Worm (Caenorhabditis elegans) whole organism, young adult: ENCODE measurements around the gene msrp-6.
"Not testable (repeated sequence)": the region's sequence is repeated elsewhere in the genome, so short reads cannot be mapped to it uniquely, and the experiment has no call there.

Source experiments
- B0019.2 ChIP-seq: fragments of 200-800 bp; sonication (Bioruptor generic); conservative IDR thresholded peaks from 2 replicates; pipeline ENCODE4 v1.3.6; 2022; ENCODE audit warnings: missing genetic modification reagents, missing genetic modification characterization, missing compliant biosample characterization
- B0035.1 ChIP-seq: sonication (generic microtip); optimal IDR thresholded peaks from 2 replicates; lab custom pipeline; 2016; ENCODE audit warnings: missing genetic modification characterization, mild to moderate bottlenecking, missing compliant biosample characterization, missing genotype, missing genetic modification reagents
- B0336.3 ChIP-seq: fragments of 200-800 bp; sonication (Bioruptor generic); IDR thresholded peaks from 2 replicates; pipeline ENCODE4 v1.3.6; 2022; ENCODE audit warnings: missing genetic modification characterization, missing compliant biosample characterization
- C06A6.2 ChIP-seq: fragments of 200-800 bp; sonication (Bioruptor generic); conservative IDR thresholded peaks from 2 replicates; pipeline ENCODE4 v1.3.6; 2022; ENCODE audit warnings: missing genetic modification characterization, missing compliant biosample characterization
- C17E4.6 ChIP-seq: fragments of 200-800 bp; sonication (Bioruptor generic); IDR thresholded peaks from 2 replicates; pipeline ENCODE4 v1.3.6; 2022; ENCODE audit warnings: missing genetic modification reagents, missing genetic modification characterization, missing compliant biosample characterization
- F57A8.1 ChIP-seq: fragments of 200-800 bp; sonication (Bioruptor generic); optimal IDR thresholded peaks from 2 replicates; lab custom pipeline; 2018; ENCODE audit warnings: mild to moderate bottlenecking, missing genetic modification characterization, moderate library complexity, missing compliant biosample characterization
- F57C9.4 ChIP-seq: sonication (generic microtip); optimal IDR thresholded peaks from 2 replicates; lab custom pipeline; 2017; ENCODE audit warnings: mild to moderate bottlenecking, missing genetic modification characterization, missing compliant biosample characterization
- K12H6.12 ChIP-seq: fragments of 200-800 bp; sonication (Bioruptor generic); optimal IDR thresholded peaks from 2 replicates; lab custom pipeline; 2018; ENCODE audit warnings: mild to moderate bottlenecking, missing genetic modification characterization, missing compliant biosample characterization
- T07F8.4 ChIP-seq: sonication (generic microtip); optimal IDR thresholded peaks from 2 replicates; lab custom pipeline; 2016; ENCODE audit warnings: mild to moderate bottlenecking, missing genetic modification characterization, moderate library complexity, missing compliant biosample characterization
- Y95B8A.8 ChIP-seq: fragments of 200-800 bp; sonication (Bioruptor generic); IDR thresholded peaks from 2 replicates; pipeline ENCODE4 v1.3.6; 2022; ENCODE audit warnings: missing genetic modification reagents, missing genetic modification characterization, missing compliant biosample characterization
- aptf-3 ChIP-seq: fragments of 200-800 bp; sonication (Bioruptor generic); IDR thresholded peaks from 2 replicates; pipeline ENCODE4 v1.3.6; 2022; ENCODE audit warnings: missing genetic modification characterization, missing compliant biosample characterization
- atf-7 ChIP-seq: sonication (generic microtip); optimal IDR thresholded peaks from 2 replicates; lab custom pipeline; 2017; ENCODE audit warnings: mild to moderate bottlenecking, missing genetic modification characterization, missing compliant biosample characterization
- attf-3 ChIP-seq: fragments of 200-800 bp; sonication (Bioruptor generic); conservative IDR thresholded peaks from 2 replicates; pipeline ENCODE4 v1.3.6; 2022; ENCODE audit warnings: missing genetic modification reagents, missing genetic modification characterization, missing compliant biosample characterization
- ccch-3 ChIP-seq: fragments of 200-800 bp; sonication (Bioruptor generic); optimal IDR thresholded peaks from 2 replicates; lab custom pipeline; 2018; ENCODE audit warnings: mild to moderate bottlenecking, missing genetic modification characterization, missing compliant biosample characterization
- cebp-1 ChIP-seq, 2 experiments: fragments of 200-800 bp in 1 of 2; sonication (Bioruptor generic) in 1 of 2; sonication (generic microtip) in 1 of 2; IDR thresholded peaks in 1 of 2; optimal IDR thresholded peaks in 1 of 2; 2 replicates each; pipeline versions ENCODE4 v1.3.6 to Lab custom; 2017 to 2022; ENCODE audit warnings: missing compliant biosample characterization in 2 of 2, missing genetic modification characterization in 2 of 2, mild to moderate bottlenecking in 1 of 2, missing genetic modification reagents in 1 of 2, moderate library complexity in 1 of 2
- cebp-2 ChIP-seq: fragments of 200-800 bp; sonication (Bioruptor generic); IDR thresholded peaks from 2 replicates; pipeline ENCODE4 v1.3.6; 2022; ENCODE audit warnings: missing genetic modification characterization, missing compliant biosample characterization
- dpff-1 ChIP-seq: sonication (generic microtip); optimal IDR thresholded peaks from 2 replicates; lab custom pipeline; 2017; ENCODE audit warnings: mild to moderate bottlenecking, missing genetic modification characterization, missing compliant biosample characterization
- egl-18 ChIP-seq: fragments of 200-800 bp; sonication (Bioruptor generic); IDR thresholded peaks from 2 replicates; pipeline ENCODE4 v1.3.6; 2022; ENCODE audit warnings: missing genetic modification reagents, missing genetic modification characterization, missing compliant biosample characterization
- gei-17 ChIP-seq: fragments of 200-800 bp; sonication (Bioruptor generic); optimal IDR thresholded peaks from 2 replicates; lab custom pipeline; 2018; ENCODE audit warnings: mild to moderate bottlenecking, missing genetic modification characterization, missing compliant biosample characterization
- him-1 ChIP-seq: sonication (generic microtip); optimal IDR thresholded peaks from 2 replicates; lab custom pipeline; 2016; ENCODE audit warnings: missing genotype, missing genetic modification reagents, missing genetic modification characterization, missing compliant biosample characterization
- hmg-1.2 ChIP-seq: fragments of 200-800 bp; sonication (Bioruptor generic); IDR thresholded peaks from 2 replicates; pipeline ENCODE4 v1.3.6; 2022; ENCODE audit warnings: missing genetic modification reagents, missing genetic modification characterization, missing compliant biosample characterization
- hrde-1 ChIP-seq: sonication (generic microtip); optimal IDR thresholded peaks from 2 replicates; lab custom pipeline; 2016; ENCODE audit warnings: missing genetic modification characterization, mild to moderate bottlenecking, missing compliant biosample characterization, moderate library complexity, missing genotype, missing genetic modification reagents, borderline replicate concordance
- lag-1 ChIP-seq: fragments of 200-800 bp; sonication (Bioruptor generic); IDR thresholded peaks from 2 replicates; pipeline ENCODE4 v1.3.6; 2022; ENCODE audit warnings: missing genetic modification reagents, missing genetic modification characterization, missing compliant biosample characterization
- lir-1 ChIP-seq: fragments of 200-800 bp; sonication (Bioruptor generic); conservative IDR thresholded peaks from 2 replicates; pipeline ENCODE4 v1.3.6; 2022; ENCODE audit warnings: missing genetic modification reagents, missing genetic modification characterization, missing compliant biosample characterization
- madf-6 ChIP-seq: fragments of 200-800 bp; sonication (Bioruptor generic); IDR thresholded peaks from 2 replicates; pipeline ENCODE4 v1.3.6; 2022; ENCODE audit warnings: missing genetic modification reagents, missing genetic modification characterization, missing compliant biosample characterization
- mel-28 ChIP-seq: sonication (generic microtip); optimal IDR thresholded peaks from 2 replicates; lab custom pipeline; 2016; ENCODE audit warnings: borderline replicate concordance, mild to moderate bottlenecking, missing genetic modification characterization, missing compliant biosample characterization
- mxl-1 ChIP-seq: sonication (generic microtip); optimal IDR thresholded peaks from 2 replicates; lab custom pipeline; 2016; ENCODE audit warnings: missing genetic modification characterization, missing compliant biosample characterization
- nfya-2 ChIP-seq: fragments of 200-800 bp; sonication (Bioruptor generic); IDR thresholded peaks from 2 replicates; pipeline ENCODE4 v1.3.6; 2022; ENCODE audit warnings: missing genetic modification reagents, missing genetic modification characterization, missing compliant biosample characterization
- nhr-120 ChIP-seq: fragments of 200-800 bp; sonication (Bioruptor generic); IDR thresholded peaks from 2 replicates; pipeline ENCODE4 v1.3.6; 2022; ENCODE audit warnings: missing genetic modification characterization, missing compliant biosample characterization
- nhr-179 ChIP-seq: sonication (generic microtip); optimal IDR thresholded peaks from 2 replicates; lab custom pipeline; 2016; ENCODE audit warnings: mild to moderate bottlenecking, missing genetic modification characterization, missing compliant biosample characterization
- pha-4 ChIP-seq: fragments of 150-350 bp; sonication (generic microtip); optimal IDR thresholded peaks from 2 replicates; lab custom pipeline; 2014; ENCODE audit warnings: missing biosample characterization, missing genetic modification reagents, missing genetic modification characterization
- snpc-1.3 ChIP-seq: sonication (generic microtip); optimal IDR thresholded peaks from 2 replicates; lab custom pipeline; 2017; ENCODE audit warnings: missing genetic modification characterization, mild to moderate bottlenecking, missing compliant biosample characterization, antibody characterized with exemption, moderate library complexity, missing genotype, missing genetic modification reagents; ENCODE audit not compliant: insufficient read depth
- snpc-4 ChIP-seq, 5 experiments: fragments of 150-350 bp in 1 of 5; sonication (generic microtip) in 4 of 5; optimal IDR thresholded peaks; 2 replicates each; lab custom pipeline; 2014 to 2018; ENCODE audit warnings: missing genetic modification characterization in 5 of 5, missing biosample characterization in 3 of 5, antibody characterized with exemption in 2 of 5, mild to moderate bottlenecking in 2 of 5, missing compliant biosample characterization in 2 of 5, missing genotype in 2 of 5, moderate library complexity in 2 of 5, missing genetic modification reagents in 1 of 5
- tbx-9 ChIP-seq: sonication (generic microtip); optimal IDR thresholded peaks from 2 replicates; lab custom pipeline; 2016; ENCODE audit warnings: borderline replicate concordance, missing genetic modification characterization, inconsistent platforms, missing compliant biosample characterization
- zfh-2 ChIP-seq: fragments of 200-800 bp; sonication (Bioruptor generic); conservative IDR thresholded peaks from 2 replicates; pipeline ENCODE4 v1.3.6; 2022; ENCODE audit warnings: missing genetic modification reagents, missing genetic modification characterization, missing compliant biosample characterization

msrp-6 gene

ce11 chrII:2644498-2644897, 25.2 kb downstream of the msrp-6 start, which contains the start of gene F22E5.11 (continued):
- no peak for TF ChIP-seq Y95B8A.8 (GFP tag; lab: Robert Waterston, UW)
- no peak for TF ChIP-seq F57A8.1 (GFP tag; lab: Kevin White, UChicago)
- TF ChIP-seq mxl-1 (tag; lab: Kevin White, UChicago), result no peak
- TF ChIP-seq, all 124 proteins: peak for 0

- TF ChIP-seq lag-1 (GFP tag; lab: Robert Waterston, UW); F57C9.4 (tag; lab: Kevin White, UChicago); gei-17 (GFP tag; lab: Kevin White, UChicago): not testable (repeated sequence)
Observed at ce11 chrII:2646756-2647155, 27.5 kb downstream of the msrp-6 start, which contains the start of gene F22E5.12. TSS of gene F22E5.12 (minus strand) at chrII:2646856.

- TF ChIP-seq B0336.3 (GFP tag; lab: Robert Waterston, UW) (no peak), madf-6 (GFP tag; lab: Robert Waterston, UW) (no peak), hrde-1 (tag; lab: Kevin White, UChicago) (no peak), hmg-1.2 (GFP tag; lab: Robert Waterston, UW) (peak; percentile 28; the same call in 1 of the 2 replicates), cebp-1 (GFP tag; IDR thresholded peaks at IDR 0.05; lab: Robert Waterston, UW) (no peak), cebp-1 (tag; optimal IDR thresholded peaks at IDR 0.05; lab: Kevin White, UChicago) (no peak), snpc-4 (GFP tag; optimal IDR thresholded peaks at IDR 0.05; lab: Kevin White, UChicago) (no peak), snpc-4 (tag; optimal IDR thresholded peaks at IDR 0.05; lab: Kevin White, UChicago) (no peak), T07F8.4 (tag; lab: Kevin White, UChicago) (no peak), nfya-2 (GFP tag; lab: Robert Waterston, UW) (no peak), C06A6.2 (0 out of 2 replicates have a peak, but pooled peaks have one; percentile 16)
Observed at ce11 chrII:2649015-2649414, 29.8 kb downstream of the msrp-6 start.

ce11 chrII:2649539-2649938, 30.3 kb downstream of the msrp-6 start, which contains the start of the genes F22E5.13 and F22E5.6:
TSS of gene F22E5.13 (minus strand) at chrII:2649639.
TSS of gene F22E5.6 (plus strand) at chrII:2649835.
- TF ChIP-seq mxl-1 (tag; lab: Kevin White, UChicago), result no peak
- no peak for TF ChIP-seq B0035.1 (tag; lab: Kevin White, UChicago)
- no peak for TF ChIP-seq lir-1 (GFP tag; lab: Robert Waterston, UW)
- no peak for TF ChIP-seq him-1 (tag; lab: Kevin White, UChicago)
- no peak for TF ChIP-seq aptf-3
- TF ChIP-seq atf-7 (tag; lab: Kevin White, UChicago), result no peak
- TF ChIP-seq snpc-1.3 (tag; lab: Kevin White, UChicago), result no peak
- no peak for TF ChIP-seq ccch-3
- no peak for TF ChIP-seq cebp-2
- no peak for TF ChIP-seq tbx-9 (tag; lab: Kevin White, UChicago)
- no peak for TF ChIP-seq attf-3 (GFP tag; lab: Robert Waterston, UW)

- no peak for TF ChIP-seq pha-4 (tag; lab: Kevin White, UChicago)
- 0 out of 2 replicates have a peak, but pooled peaks have one; percentile 37 for TF ChIP-seq zfh-2 (GFP tag; lab: Robert Waterston, UW)
Observed at ce11 chrII:2656606-2657005, 37.4 kb downstream of the msrp-6 start, which contains the start of gene sri-47. TSS of gene sri-47 (plus strand) at chrII:2656906.

DNA sequence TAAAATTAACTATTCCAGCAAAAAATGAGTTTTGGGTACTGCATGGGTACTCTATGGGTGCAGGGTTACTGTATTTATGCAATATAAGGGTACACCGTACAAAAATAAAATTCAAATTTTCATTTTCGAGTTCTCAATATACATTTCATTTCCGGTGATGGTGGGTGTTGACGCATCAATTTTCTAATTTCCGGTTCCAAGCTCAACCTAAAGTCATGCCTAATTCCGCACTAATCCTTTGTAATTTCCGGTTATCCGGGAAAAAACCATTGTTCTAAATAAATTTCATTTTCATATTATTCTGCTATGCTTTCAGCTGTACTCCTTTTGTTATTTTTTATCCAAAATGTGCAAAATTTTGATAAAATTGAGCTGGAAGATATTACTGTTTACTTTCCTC, 40.1 kb downstream of the msrp-6 start, which contains the start of gene gcy-21:
gcy-21 (plus strand) TSS at position 301 of the 400 bp plus-strand sequence.
- no peak for TF ChIP-seq ccch-3
- TF ChIP-seq nhr-179, result no peak
- TF ChIP-seq mel-28, result no peak
- TF ChIP-seq egl-18 (GFP tag; lab: Robert Waterston, UW), result no peak
- TF ChIP-seq him-1 (tag; lab: Kevin White, UChicago), result no peak
- no peak for TF ChIP-seq nhr-120 (GFP tag; lab: Robert Waterston, UW)
- no peak for TF ChIP-seq K12H6.12 (tag; lab: Kevin White, UChicago)
- no peak for TF ChIP-seq C17E4.6 (GFP tag; lab: Robert Waterston, UW)
- TF ChIP-seq B0019.2 (GFP tag; lab: Robert Waterston, UW), result no peak
- no peak for TF ChIP-seq B0035.1 (tag; lab: Kevin White, UChicago)
- no peak for TF ChIP-seq dpff-1
